Fruit fly (Drosophila melanogaster) whole organism, prepupa: ENCODE data around the gene brat.

Experiments used
- Blimp-1 ChIP-seq: fragments of 200-800 bp; sonication (Bioruptor generic); optimal IDR thresholded peaks from 3 replicates; lab custom pipeline; 2017; ENCODE audit warnings: missing biosample characterization, missing genetic modification characterization, mild to moderate bottlenecking, moderate library complexity, missing genetic modification reagents
- CG11294 ChIP-seq: fragments of 200-800 bp; sonication (Bioruptor generic); IDR thresholded peaks from 2 replicates; pipeline ENCODE4 v1.3.6; 2022; ENCODE audit warnings: missing biosample characterization, missing genetic modification characterization
- CG11762 ChIP-seq: fragments of 200-800 bp; sonication (Bioruptor generic); optimal IDR thresholded peaks from 3 replicates; lab custom pipeline; 2016; ENCODE audit warnings: missing biosample characterization, missing genetic modification characterization; ENCODE audit not compliant: insufficient read depth
- CG15336 ChIP-seq: fragments of 200-800 bp; sonication (Bioruptor generic); IDR thresholded peaks from 2 replicates; pipeline ENCODE4 v1.3.6; 2022; ENCODE audit warnings: missing biosample characterization, missing genetic modification characterization
- CG16779 ChIP-seq: fragments of 200-800 bp; sonication (Bioruptor generic); optimal IDR thresholded peaks from 3 replicates; lab custom pipeline; 2017; ENCODE audit warnings: missing biosample characterization, mild to moderate bottlenecking, missing genetic modification characterization
- CG31627 ChIP-seq: fragments of 200-800 bp; sonication (Bioruptor generic); optimal IDR thresholded peaks from 3 replicates; lab custom pipeline; 2016; ENCODE audit warnings: missing biosample characterization, missing genetic modification characterization
- CG32006 ChIP-seq: fragments of 200-800 bp; sonication (Bioruptor generic); optimal IDR thresholded peaks from 3 replicates; lab custom pipeline; 2017; ENCODE audit warnings: missing biosample characterization, mild to moderate bottlenecking, missing genetic modification characterization
- CG34406 ChIP-seq: fragments of 200-800 bp; sonication (Bioruptor generic); optimal IDR thresholded peaks from 3 replicates; lab custom pipeline; 2016; ENCODE audit warnings: missing biosample characterization, missing genetic modification characterization
- CG6163 ChIP-seq: fragments of 200-800 bp; sonication (Bioruptor generic); IDR thresholded peaks from 3 replicates; pipeline ENCODE4 v1.3.6; 2022; ENCODE audit warnings: missing biosample characterization, missing genetic modification characterization
- CG6276 ChIP-seq: fragments of 200-800 bp; sonication (Bioruptor generic); optimal IDR thresholded peaks from 2 replicates; lab custom pipeline; 2017; ENCODE audit warnings: missing biosample characterization, mild to moderate bottlenecking, missing genetic modification characterization
- CG6792 ChIP-seq: fragments of 200-800 bp; sonication (Bioruptor generic); optimal IDR thresholded peaks from 3 replicates; lab custom pipeline; 2016; ENCODE audit warnings: missing biosample characterization, missing genetic modification characterization
- CG6854 ChIP-seq: fragments of 200-800 bp; sonication (Bioruptor generic); optimal IDR thresholded peaks from 2 replicates; lab custom pipeline; 2017; ENCODE audit warnings: missing biosample characterization, mild to moderate bottlenecking, missing genetic modification characterization
- CG9139 ChIP-seq: fragments of 200-800 bp; sonication (Bioruptor generic); optimal IDR thresholded peaks from 3 replicates; lab custom pipeline; 2017; ENCODE audit warnings: missing biosample characterization, mild to moderate bottlenecking, missing genetic modification characterization
- Eip78C ChIP-seq: fragments of 200-800 bp; sonication (Bioruptor generic); peaks from one replicate; lab custom pipeline; 2016; ENCODE audit warnings: missing biosample characterization, missing genetic modification characterization
- Ets21C ChIP-seq: fragments of 200-800 bp; sonication (Bioruptor generic); optimal IDR thresholded peaks from 3 replicates; lab custom pipeline; 2016; ENCODE audit warnings: missing biosample characterization, missing genetic modification characterization
- Ets96B ChIP-seq: fragments of 200-800 bp; optimal IDR thresholded peaks from 2 replicates; lab custom pipeline; 2019; ENCODE audit warnings: missing biosample characterization, mild to moderate bottlenecking, missing genetic modification characterization, moderate library complexity
- Gug ChIP-seq: fragments of 200-800 bp; sonication (Bioruptor generic); IDR thresholded peaks from 2 replicates; pipeline ENCODE4 v1.3.6; 2022; ENCODE audit warnings: missing biosample characterization, missing genetic modification characterization
- Hr38 ChIP-seq: sonication (Bioruptor generic); optimal IDR thresholded peaks from 2 replicates; lab custom pipeline; 2016; ENCODE audit warnings: missing biosample characterization, missing genetic modification characterization
- Hr39 ChIP-seq: fragments of 200-800 bp; sonication (Bioruptor generic); optimal IDR thresholded peaks from 2 replicates; lab custom pipeline; 2016; ENCODE audit warnings: missing biosample characterization, missing genetic modification characterization
- Lpt ChIP-seq: fragments of 200-800 bp; sonication (Bioruptor generic); optimal IDR thresholded peaks from 3 replicates; lab custom pipeline; 2016; ENCODE audit warnings: missing biosample characterization, missing genetic modification characterization
- Met ChIP-seq: fragments of 200-800 bp; sonication (Bioruptor generic); optimal IDR thresholded peaks from 3 replicates; lab custom pipeline; 2016; ENCODE audit warnings: missing biosample characterization, missing genetic modification characterization
- OdsH ChIP-seq: fragments of 200-800 bp; sonication (Bioruptor generic); optimal IDR thresholded peaks from 3 replicates; lab custom pipeline; 2016; ENCODE audit warnings: missing biosample characterization, missing genetic modification characterization
- Sox14 ChIP-seq: fragments of 200-800 bp; sonication (Bioruptor generic); optimal IDR thresholded peaks from 3 replicates; lab custom pipeline; 2016; ENCODE audit warnings: missing biosample characterization, missing genetic modification characterization
- achi ChIP-seq: fragments of 200-800 bp; sonication (Bioruptor generic); optimal IDR thresholded peaks from 3 replicates; lab custom pipeline; 2016; ENCODE audit warnings: missing biosample characterization, missing genetic modification characterization
- acj6 ChIP-seq: fragments of 200-800 bp; sonication (Bioruptor generic); optimal IDR thresholded peaks from 3 replicates; lab custom pipeline; 2016; ENCODE audit warnings: missing biosample characterization, missing genetic modification characterization
- cyc ChIP-seq: fragments of 200-800 bp; sonication (Bioruptor generic); optimal IDR thresholded peaks from 3 replicates; lab custom pipeline; 2016; ENCODE audit warnings: missing biosample characterization, missing genetic modification characterization
- dac ChIP-seq: fragments of 200-800 bp; sonication (Bioruptor generic); optimal IDR thresholded peaks from 2 replicates; lab custom pipeline; 2017; ENCODE audit warnings: missing biosample characterization, mild to moderate bottlenecking, missing genetic modification characterization
- dsx ChIP-seq: fragments of 200-800 bp; optimal IDR thresholded peaks from 3 replicates; lab custom pipeline; 2019; ENCODE audit warnings: missing biosample characterization, mild to moderate bottlenecking, missing genetic modification characterization, moderate library complexity; ENCODE audit not compliant: poor library complexity, severe bottlenecking
- eg ChIP-seq: fragments of 200-800 bp; sonication (Bioruptor generic); IDR thresholded peaks from 3 replicates; pipeline ENCODE4 v1.3.6; 2022; ENCODE audit warnings: missing biosample characterization, missing genetic modification characterization
- esn ChIP-seq: fragments of 200-800 bp; sonication (Bioruptor generic); optimal IDR thresholded peaks from 2 replicates; lab custom pipeline; 2016; ENCODE audit warnings: missing biosample characterization, mild to moderate bottlenecking, missing genetic modification characterization, moderate library complexity
- fkh ChIP-seq: fragments of 200-800 bp; sonication (Bioruptor generic); optimal IDR thresholded peaks from 3 replicates; lab custom pipeline; 2017; ENCODE audit warnings: missing biosample characterization, mild to moderate bottlenecking, missing genetic modification characterization, moderate library complexity
- net ChIP-seq: fragments of 200-800 bp; sonication (Bioruptor generic); optimal IDR thresholded peaks from 3 replicates; lab custom pipeline; 2016; ENCODE audit warnings: missing biosample characterization, missing genetic modification characterization
- salr ChIP-seq, 2 experiments: fragments of 200-800 bp; sonication (Bioruptor generic); optimal IDR thresholded peaks; 3 replicates each; lab custom pipeline; 2016 to 2018; ENCODE audit warnings: missing biosample characterization in 2 of 2, missing genetic modification characterization in 2 of 2, mild to moderate bottlenecking in 1 of 2
- spab ChIP-seq: fragments of 200-800 bp; sonication (Bioruptor generic); optimal IDR thresholded peaks from 2 replicates; lab custom pipeline; 2017; ENCODE audit warnings: missing biosample characterization, mild to moderate bottlenecking, missing genetic modification characterization, missing genetic modification reagents
- vri ChIP-seq: fragments of 200-800 bp; sonication (Bioruptor generic); optimal IDR thresholded peaks from 3 replicates; lab custom pipeline; 2016; ENCODE audit warnings: missing biosample characterization, mild to moderate bottlenecking, missing genetic modification characterization

brat gene

dm6 chr2L:19181153-19181892 lies 47.7 kb downstream of the brat start, which contains the start of gene CG17568:
Gene CG17568 (minus strand): TSS chr2L:19181702.
- no peak for TF ChIP-seq Sox14 (GFP tag; lab: Kevin White, UChicago)
- no peak for TF ChIP-seq acj6 (GFP tag; lab: Kevin White, UChicago)
- TF ChIP-seq CG16779 (tag; lab: Kevin White, UChicago): no peak
- no peak for TF ChIP-seq Gug (GFP tag; lab: Robert Waterston, UW)
- TF ChIP-seq Ets21C: no peak
- no peak for TF ChIP-seq CG32006 (GFP tag; lab: Kevin White, UChicago)
- no peak for TF ChIP-seq vri
- no peak for TF ChIP-seq CG11294 (GFP tag; lab: Robert Waterston, UW)
- TF ChIP-seq CG6276 (GFP tag; lab: Kevin White, UChicago): no peak
- no peak for TF ChIP-seq eg (GFP tag; lab: Robert Waterston, UW)
- peak; percentile 3 for TF ChIP-seq esn (GFP tag; lab: Kevin White, UChicago)
- peak; percentile 69 for TF ChIP-seq fkh (GFP tag; lab: Kevin White, UChicago)
- TF ChIP-seq Lpt (GFP tag; lab: Kevin White, UChicago): no peak
- no peak for TF ChIP-seq CG9139 (GFP tag; lab: Kevin White, UChicago)
- TF ChIP-seq dac (GFP tag; lab: Kevin White, UChicago): no peak
- peak; percentile 62 for TF ChIP-seq Eip78C (GFP tag; lab: Kevin White, UChicago)

dm6 chr2L:19182710-19183109 lies 49.1 kb downstream of the brat start, which contains the start of gene CG42688:
Gene CG42688 (minus strand): TSS chr2L:19182810.
- TF ChIP-seq CG34406 (GFP tag; lab: Kevin White, UChicago): no peak
- TF ChIP-seq fkh (GFP tag; lab: Kevin White, UChicago): no peak
- TF ChIP-seq cyc (GFP tag; lab: Kevin White, UChicago): no peak
- no peak for TF ChIP-seq Hr38 (GFP tag; lab: Kevin White, UChicago)
- TF ChIP-seq CG6792: no peak

- TF ChIP-seq Ets96B (no peak), CG15336 (GFP tag; lab: Robert Waterston, UW) (no peak), salr (GFP tag; optimal IDR thresholded peaks at IDR 0.05; lab: Kevin White, UChicago) (no peak), Met (GFP tag; lab: Kevin White, UChicago) (no peak), Sox14 (GFP tag; lab: Kevin White, UChicago) (no peak), eg (GFP tag; lab: Robert Waterston, UW) (no peak), dsx (GFP tag; lab: Kevin White, UChicago) (no peak), CG31627 (GFP tag; lab: Kevin White, UChicago) (no peak), spab (GFP tag; lab: Kevin White, UChicago) (no peak), acj6 (GFP tag; lab: Kevin White, UChicago) (no peak), achi (no peak), Lpt (GFP tag; lab: Kevin White, UChicago) (no peak), net (no peak), Hr39 (GFP tag; lab: Kevin White, UChicago) (no peak)
Observed at dm6 chr2L:19183687-19184086, 50.1 kb downstream of the brat start, which contains the start of gene CG46059. Gene CG46059 (minus strand): TSS chr2L:19183787.

- TF ChIP-seq CG11294 (GFP tag; lab: Robert Waterston, UW) (no peak), CG6854 (no peak), CG34406 (GFP tag; lab: Kevin White, UChicago) (no peak), OdsH (no peak), CG6276 (GFP tag; lab: Kevin White, UChicago) (no peak), Blimp-1 (GFP tag; lab: Kevin White, UChicago) (no peak), Hr38 (GFP tag; lab: Kevin White, UChicago) (no peak), esn (GFP tag; lab: Kevin White, UChicago) (peak; percentile 6), CG15336 (GFP tag; lab: Robert Waterston, UW) (no peak), CG9139 (GFP tag; lab: Kevin White, UChicago) (no peak), CG11762 (GFP tag; lab: Kevin White, UChicago) (no peak), Eip78C (GFP tag; lab: Kevin White, UChicago) (peak; percentile 52), CG6163 (GFP tag; lab: Robert Waterston, UW) (no peak)
Observed at dm6 chr2L:19185676-19186239, 52.1 kb downstream of the brat start, which contains the start of the genes gammaTub37C and pigeon. Gene gammaTub37C (minus strand): TSS chr2L:19185726. Gene pigeon (plus strand): TSS chr2L:19186043.
